Fruit fly (Drosophila melanogaster) S2 (cell line): Measurements from ENCODE around the gene tHMG1.

Experiments used
- CG8478 ChIP-seq: fragments of >200 bp; optimal IDR thresholded peaks from 2 replicates; lab custom pipeline; 2018
- CTCF ChIP-seq, 2 experiments: fragments of >200 bp; optimal IDR thresholded peaks; 2 replicates each; lab custom pipeline; 2018

DNA sequence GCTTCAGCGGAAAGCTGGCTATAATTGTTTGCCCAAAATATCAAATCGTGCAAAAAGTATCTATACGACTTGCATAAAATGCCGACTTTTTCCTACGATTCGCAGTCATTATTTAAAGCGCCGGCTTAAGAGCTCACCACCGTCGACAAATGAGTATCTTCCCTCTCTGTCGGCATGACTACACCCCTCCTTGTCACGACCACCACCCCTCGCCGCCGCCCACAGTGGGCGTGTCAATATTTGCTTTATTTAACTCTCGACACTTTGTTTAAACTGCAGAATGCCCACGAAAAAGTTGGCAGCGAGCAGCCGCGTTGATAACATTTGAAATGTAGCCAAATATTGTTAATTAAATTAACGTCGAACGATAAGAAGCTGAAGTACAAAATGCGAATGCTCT lies 26.7 kb downstream of the tHMG1 start:
- TF ChIP-seq CTCF (optimal IDR thresholded peaks at IDR 0.05; lab: Kevin White, UChicago) (no peak), CG8478 (lab: Kevin White, UChicago) (no peak)
